Worm (Caenorhabditis elegans) whole organism, L4 larva: ENCODE data around the gene C45B11.5.
A peak's percentile ranks its signal among the peaks of the same experiment; 100 is the strongest.

Source experiments
- F10B5.3 ChIP-seq: sonication (generic microtip); optimal IDR thresholded peaks from 2 replicates; lab custom pipeline; 2016; ENCODE audit warnings: mild to moderate bottlenecking, missing genetic modification characterization, missing compliant biosample characterization
- F49E8.2 ChIP-seq: sonication (generic microtip); optimal IDR thresholded peaks from 2 replicates; lab custom pipeline; 2016; ENCODE audit warnings: missing compliant biosample characterization, mild to moderate bottlenecking, missing genetic modification characterization, borderline replicate concordance
- R02D3.7 ChIP-seq: fragments of 150-350 bp; sonication (generic microtip); optimal IDR thresholded peaks from 3 replicates; lab custom pipeline; 2014; ENCODE audit warnings: missing biosample characterization, missing genetic modification characterization
- aha-1 ChIP-seq: fragments of 150-350 bp; peaks from one replicate; lab custom pipeline; 2014; ENCODE audit warnings: missing biosample characterization, missing genetic modification characterization
- ceh-62 ChIP-seq: sonication (generic microtip); optimal IDR thresholded peaks from 2 replicates; lab custom pipeline; 2017; ENCODE audit warnings: missing biosample characterization, missing genetic modification characterization
- ceh-82 ChIP-seq: sonication (generic microtip); optimal IDR thresholded peaks from 2 replicates; lab custom pipeline; 2017; ENCODE audit warnings: missing biosample characterization, missing genetic modification characterization
- ctbp-1 ChIP-seq: fragments of 200-800 bp; sonication (Bioruptor generic); IDR thresholded peaks from 2 replicates; pipeline ENCODE4 v1.3.6; 2022; ENCODE audit warnings: missing genetic modification reagents, missing genetic modification characterization, missing compliant biosample characterization
- daf-12 ChIP-seq: fragments of 150-350 bp; optimal IDR thresholded peaks from 2 replicates; lab custom pipeline; 2014; ENCODE audit warnings: missing biosample characterization, missing genetic modification reagents, missing genetic modification characterization
- daf-16 ChIP-seq, 3 experiments: sonication (generic microtip); optimal IDR thresholded peaks; 2 replicates each; lab custom pipeline; 2016 to 2017; ENCODE audit warnings: missing genetic modification characterization in 3 of 3, missing genetic modification reagents in 3 of 3, mild to moderate bottlenecking in 2 of 3, missing compliant biosample characterization in 2 of 3, missing biosample characterization in 1 of 3, moderate library complexity in 1 of 3
- dmd-6 ChIP-seq: fragments of 200-800 bp; sonication (Bioruptor generic); IDR thresholded peaks from 2 replicates; pipeline ENCODE4 v1.3.6; 2022; ENCODE audit warnings: missing genetic modification reagents, missing genetic modification characterization, missing compliant biosample characterization
- dpl-1 ChIP-seq: fragments of 150-350 bp; optimal IDR thresholded peaks from 2 replicates; lab custom pipeline; 2014; ENCODE audit warnings: missing biosample characterization, missing genetic modification reagents, missing genetic modification characterization
- duxl-1 ChIP-seq: sonication (generic microtip); optimal IDR thresholded peaks from 2 replicates; lab custom pipeline; 2016; ENCODE audit warnings: mild to moderate bottlenecking, missing genetic modification characterization, moderate library complexity, missing compliant biosample characterization; ENCODE audit not compliant: poor library complexity
- dve-1 ChIP-seq: sonication (generic microtip); optimal IDR thresholded peaks from 2 replicates; lab custom pipeline; 2017; ENCODE audit warnings: antibody characterized with exemption, mild to moderate bottlenecking, missing genetic modification characterization, missing compliant biosample characterization; ENCODE audit not compliant: insufficient read depth
- hlh-11 ChIP-seq: fragments of 200-800 bp; sonication (Bioruptor generic); optimal IDR thresholded peaks from 2 replicates; lab custom pipeline; 2018; ENCODE audit warnings: mild to moderate bottlenecking, missing genetic modification characterization, missing compliant biosample characterization
- hlh-30 ChIP-seq: sonication (generic microtip); optimal IDR thresholded peaks from 2 replicates; lab custom pipeline; 2017; ENCODE audit warnings: antibody characterized with exemption, mild to moderate bottlenecking, missing genetic modification characterization, missing compliant biosample characterization; ENCODE audit not compliant: insufficient read depth
- hmg-1.1 ChIP-seq: fragments of 200-800 bp; sonication (Bioruptor generic); IDR thresholded peaks from 2 replicates; pipeline ENCODE4 v1.3.6; 2022; ENCODE audit warnings: missing genetic modification reagents, missing genetic modification characterization, missing compliant biosample characterization
- lin-13 ChIP-seq: fragments of 150-350 bp; optimal IDR thresholded peaks from 2 replicates; lab custom pipeline; 2014; ENCODE audit warnings: missing biosample characterization, missing genetic modification reagents, missing genetic modification characterization
- lin-38 ChIP-seq: fragments of 200-800 bp; sonication (Bioruptor generic); IDR thresholded peaks from 2 replicates; pipeline ENCODE4 v1.3.6; 2022; ENCODE audit warnings: missing genetic modification reagents, missing genetic modification characterization, missing compliant biosample characterization
- mdl-1 ChIP-seq, 2 experiments: fragments of 150-350 bp in 1 of 2; sonication (generic microtip) in 1 of 2; optimal IDR thresholded peaks; 2 replicates each; lab custom pipeline; 2014 to 2017; ENCODE audit warnings: missing biosample characterization in 2 of 2, missing genetic modification characterization in 2 of 2
- mep-1 ChIP-seq: fragments of 150-350 bp; sonication (generic microtip); optimal IDR thresholded peaks from 3 replicates; lab custom pipeline; 2014; ENCODE audit warnings: missing biosample characterization, missing genetic modification characterization
- mxl-2 ChIP-seq: fragments of 200-800 bp; sonication (Bioruptor generic); conservative IDR thresholded peaks from 2 replicates; pipeline ENCODE4 v1.3.6; 2022; ENCODE audit warnings: missing genetic modification reagents, missing genetic modification characterization, missing compliant biosample characterization
- nhr-10 ChIP-seq: fragments of 150-350 bp; optimal IDR thresholded peaks from 2 replicates; lab custom pipeline; 2014; ENCODE audit warnings: missing biosample characterization, missing genetic modification characterization
- nhr-102 ChIP-seq: sonication (generic microtip); optimal IDR thresholded peaks from 2 replicates; lab custom pipeline; 2016; ENCODE audit warnings: mild to moderate bottlenecking, missing genetic modification characterization, moderate library complexity, missing compliant biosample characterization
- nhr-28 ChIP-seq: fragments of 150-350 bp; optimal IDR thresholded peaks from 2 replicates; lab custom pipeline; 2014; ENCODE audit warnings: missing biosample characterization, missing genetic modification characterization
- nhr-42 ChIP-seq: fragments of 200-800 bp; sonication (Bioruptor generic); IDR thresholded peaks from 2 replicates; pipeline ENCODE4 v1.3.6; 2022; ENCODE audit warnings: missing genetic modification characterization, missing compliant biosample characterization
- nhr-77 ChIP-seq: fragments of 150-350 bp; optimal IDR thresholded peaks from 2 replicates; lab custom pipeline; 2014; ENCODE audit warnings: missing biosample characterization, missing genetic modification characterization
- php-3 ChIP-seq: fragments of 200-800 bp; sonication (Bioruptor generic); IDR thresholded peaks from 2 replicates; pipeline ENCODE4 v1.3.6; 2022; ENCODE audit warnings: missing genetic modification reagents, missing genetic modification characterization, missing compliant biosample characterization
- pqm-1 ChIP-seq: sonication (generic microtip); optimal IDR thresholded peaks from 2 replicates; lab custom pipeline; 2017; ENCODE audit warnings: missing biosample characterization, missing genetic modification characterization
- spr-1 ChIP-seq: sonication (generic microtip); optimal IDR thresholded peaks from 2 replicates; lab custom pipeline; 2016; ENCODE audit warnings: mild to moderate bottlenecking, missing genetic modification characterization, missing compliant biosample characterization
- tag-97 ChIP-seq: fragments of 200-800 bp; sonication (Bioruptor generic); IDR thresholded peaks from 2 replicates; pipeline ENCODE4 v1.3.6; 2022; ENCODE audit warnings: missing genetic modification characterization, missing compliant biosample characterization
- unc-130 ChIP-seq: sonication (generic microtip); optimal IDR thresholded peaks from 2 replicates; lab custom pipeline; 2016; ENCODE audit warnings: missing genetic modification reagents, missing genetic modification characterization, missing compliant biosample characterization
- unc-62 ChIP-seq, 3 experiments: fragments of 150-350 bp in 1 of 3; sonication (generic microtip); optimal IDR thresholded peaks in 2 of 3; peaks in 1 of 3; 1 replicate in 1 of 3; 2 replicates in 2 of 3; lab custom pipeline; 2014 to 2017; ENCODE audit warnings: missing biosample characterization in 3 of 3, missing genetic modification characterization in 3 of 3, missing genetic modification reagents in 3 of 3, missing genotype in 1 of 3
- zfp-2 ChIP-seq: sonication (generic microtip); optimal IDR thresholded peaks from 2 replicates; lab custom pipeline; 2016; ENCODE audit warnings: mild to moderate bottlenecking, missing genetic modification characterization, missing compliant biosample characterization

Gene C45B11.5

DNA sequence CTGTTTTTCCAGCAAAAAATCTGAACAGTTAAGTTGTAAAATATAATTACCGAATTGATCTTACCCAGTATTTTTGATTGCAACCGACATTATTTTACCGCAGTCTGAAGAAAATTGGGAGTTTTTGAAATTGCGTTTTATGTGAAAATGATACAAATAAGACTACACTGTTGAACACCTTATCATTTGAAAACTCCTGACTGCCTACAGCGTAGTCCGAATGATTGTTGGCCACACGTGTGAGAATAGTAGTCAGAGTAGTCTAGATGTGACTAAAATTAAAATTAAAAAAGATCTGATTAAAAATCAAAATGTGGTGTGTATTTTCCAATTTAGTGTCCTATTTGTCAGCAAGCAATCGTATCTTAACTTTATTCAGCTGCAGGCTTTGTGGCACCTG, 5.1 kb downstream of the C45B11.5 start, which contains the start of gene dhs-18:
TSS of gene dhs-18 (minus strand) at position 104 of the 400 bp plus-strand sequence.
- no peak for TF ChIP-seq ceh-62 (tag; lab: Kevin White, UChicago)
- peak; percentile 67 for TF ChIP-seq nhr-77 (tag; lab: Kevin White, UChicago)
- TF ChIP-seq dmd-6 (GFP tag; lab: Robert Waterston, UW), result peak; percentile 46
- TF ChIP-seq dve-1 (tag; lab: Kevin White, UChicago), result peak; percentile 9
- TF ChIP-seq hlh-11, result peak; percentile 11
- peak; percentile 23 for TF ChIP-seq hlh-30 (tag; lab: Kevin White, UChicago)
- peak in 1 of 2 experiments; percentile 66 for TF ChIP-seq unc-62 (GFP tag; optimal IDR thresholded peaks at IDR 0.05 in 1 of 2; lab: Kevin White, UChicago)
- TF ChIP-seq unc-62 (tag; optimal IDR thresholded peaks at IDR 0.05; lab: Kevin White, UChicago), result no peak
- TF ChIP-seq pqm-1 (tag; lab: Kevin White, UChicago), result peak; percentile 42
- TF ChIP-seq daf-12 (tag; lab: Kevin White, UChicago), result no peak
- TF ChIP-seq nhr-28 (tag; lab: Kevin White, UChicago), result peak; percentile 96
- no peak for TF ChIP-seq aha-1
- TF ChIP-seq mdl-1 (tag; optimal IDR thresholded peaks at IDR 0.05; lab: Kevin White, UChicago), result peak in 1 of 2 experiments; percentile 53

DNA sequence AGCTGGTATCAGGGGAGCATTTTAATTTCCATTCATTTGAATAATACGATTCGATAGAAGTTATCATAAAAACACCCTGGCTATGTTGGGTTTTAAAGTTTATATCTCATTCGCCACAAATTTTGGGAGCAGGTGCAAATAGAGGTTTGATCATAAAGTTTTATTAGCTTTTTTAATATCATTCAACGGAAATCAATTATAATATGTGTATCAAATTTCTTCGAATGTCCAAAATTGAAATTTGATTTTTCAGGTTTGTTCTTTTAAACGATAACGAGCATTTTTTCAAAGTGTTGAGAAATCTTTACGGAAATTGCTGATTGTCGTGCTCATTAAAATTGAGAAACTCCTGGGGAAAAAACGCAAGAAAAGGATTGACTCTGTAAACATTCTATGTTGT, 7.1 kb downstream of the C45B11.5 start, which contains the start of gene srh-74:
TSS of gene srh-74 (minus strand) at position 101 of the 400 bp plus-strand sequence.
- TF ChIP-seq hlh-30 (tag; lab: Kevin White, UChicago) (no peak), unc-130 (GFP tag; lab: Kevin White, UChicago) (no peak), hmg-1.1 (GFP tag; lab: Robert Waterston, UW) (no peak), zfp-2 (no peak), dpl-1 (no peak), mep-1 (no peak), ctbp-1 (GFP tag; lab: Robert Waterston, UW) (no peak), R02D3.7 (tag; lab: Kevin White, UChicago) (no peak), dve-1 (tag; lab: Kevin White, UChicago) (no peak), spr-1 (no peak), tag-97 (no peak), lin-38 (GFP tag; lab: Robert Waterston, UW) (no peak), daf-16 (GFP tag; optimal IDR thresholded peaks at IDR 0.05; lab: Kevin White, UChicago) (no peak), daf-16 (tag; optimal IDR thresholded peaks at IDR 0.05; lab: Kevin White, UChicago) (no peak), mxl-2 (GFP tag; lab: Robert Waterston, UW) (no peak), lin-13 (GFP tag; lab: Kevin White, UChicago) (no peak), nhr-102 (tag; lab: Kevin White, UChicago) (no peak), ceh-82 (tag; lab: Kevin White, UChicago) (no peak), duxl-1 (tag; lab: Kevin White, UChicago) (no peak)

DNA sequence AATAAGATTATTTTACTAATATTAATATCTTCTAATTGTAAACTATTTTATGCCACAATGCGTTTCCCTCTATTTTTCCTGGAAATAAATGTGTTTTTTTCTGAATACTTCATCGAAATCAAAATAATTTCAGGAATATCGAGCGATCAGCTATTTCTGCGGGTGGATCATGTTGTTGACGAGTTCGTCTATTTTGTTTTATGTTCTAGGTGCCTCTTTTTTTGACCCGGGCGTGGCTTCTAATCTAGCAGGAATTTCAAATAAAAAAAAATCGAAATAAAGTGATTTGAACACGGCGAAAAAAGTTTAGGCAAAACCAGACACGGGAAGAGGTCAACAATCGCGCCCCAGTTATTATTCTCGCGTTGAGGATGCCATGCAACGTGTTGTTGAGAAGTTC, 10.3 kb downstream of the C45B11.5 start, which contains the start of gene T04C12.33:
TSS of gene T04C12.33 (plus strand) at position 301 of the 400 bp plus-strand sequence.
- TF ChIP-seq F49E8.2 (tag; lab: Kevin White, UChicago) (no peak), nhr-10 (tag; lab: Kevin White, UChicago) (no peak), aha-1 (peak; percentile 88)

DNA sequence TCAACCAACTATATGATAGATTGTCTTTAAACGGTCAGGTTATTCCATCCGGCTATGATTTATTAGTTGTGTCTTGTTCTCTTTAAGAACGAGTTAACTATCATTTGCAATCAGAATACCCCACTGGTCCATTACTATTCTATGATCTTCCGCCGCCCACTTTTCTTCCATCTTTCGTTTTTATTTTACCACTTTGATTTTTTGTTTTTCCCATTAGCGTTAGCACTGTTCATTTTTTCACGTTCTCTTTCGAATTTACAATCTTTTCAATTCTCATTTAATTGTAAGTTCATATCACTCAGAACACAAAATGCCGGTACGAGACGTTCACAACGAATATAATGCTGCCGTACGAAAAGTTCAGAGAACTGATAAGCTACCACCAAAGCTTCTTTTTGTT, 12.2 kb downstream of the C45B11.5 start, which contains the start of gene T04C12.7:
TSS of gene T04C12.7 (plus strand) at position 301 of the 400 bp plus-strand sequence.
- TF ChIP-seq nhr-42 (GFP tag; lab: Robert Waterston, UW), result no peak
- peak in 1 of 2 experiments; percentile 58 for TF ChIP-seq unc-62 (GFP tag; optimal IDR thresholded peaks at IDR 0.05 in 1 of 2; lab: Kevin White, UChicago)
- no peak for TF ChIP-seq unc-62 (tag; optimal IDR thresholded peaks at IDR 0.05; lab: Kevin White, UChicago)
- no peak for TF ChIP-seq ceh-62 (tag; lab: Kevin White, UChicago)
- no peak for TF ChIP-seq mxl-2 (GFP tag; lab: Robert Waterston, UW)

DNA sequence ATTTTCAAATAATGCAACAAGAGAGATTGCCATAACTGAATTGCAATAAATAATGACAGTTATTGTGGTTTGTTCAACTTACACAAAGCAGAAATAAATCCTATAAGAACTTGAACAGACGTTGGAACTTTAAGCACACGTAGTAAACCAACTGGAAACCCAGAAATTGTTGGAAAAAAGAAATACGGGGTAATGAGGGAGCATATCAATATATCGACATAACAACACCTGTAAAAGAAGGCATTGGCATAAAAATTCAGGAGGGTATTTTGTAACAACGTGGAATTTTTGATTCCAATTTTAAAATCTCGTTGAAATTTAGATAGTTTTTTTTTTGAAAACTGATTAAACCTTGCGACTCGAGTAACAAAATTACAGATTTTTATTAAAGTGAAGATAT, 14.9 kb downstream of the C45B11.5 start:
- TF ChIP-seq F10B5.3 (tag; lab: Kevin White, UChicago), result no peak
- peak; percentile 92 for TF ChIP-seq aha-1
- no peak for TF ChIP-seq php-3 (GFP tag; lab: Robert Waterston, UW)
